Fruit fly (Drosophila melanogaster) whole organism, embryonic: ENCODE measurements around the gene Eig71Ek.

Experiments
- Ada2b ChIP-seq: fragments of 200-800 bp; sonication (Bioruptor generic); IDR thresholded peaks from 2 replicates; pipeline ENCODE4 v1.3.6; 2022; ENCODE audit warnings: missing biosample characterization, missing genetic modification characterization
- Atf6 ChIP-seq: fragments of 200-800 bp; sonication (Bioruptor generic); IDR thresholded peaks from 2 replicates; pipeline ENCODE4 v1.3.6; 2022; ENCODE audit warnings: missing biosample characterization, missing genetic modification characterization
- Awh ChIP-seq: fragments of 200-800 bp; sonication (Bioruptor generic); IDR thresholded peaks from 2 replicates; pipeline ENCODE4, ENCODE4 v1.3.6; 2022; ENCODE audit warnings: missing biosample characterization, missing genetic modification characterization
- CG10274 ChIP-seq: fragments of 200-800 bp; sonication (Bioruptor generic); optimal IDR thresholded peaks from 3 replicates; lab custom pipeline; 2017; ENCODE audit warnings: missing biosample characterization, mild to moderate bottlenecking, missing genetic modification characterization
- CG10431 ChIP-seq: fragments of 200-800 bp; sonication (Bioruptor generic); optimal IDR thresholded peaks from 3 replicates; lab custom pipeline; 2018; ENCODE audit warnings: missing biosample characterization, mild to moderate bottlenecking, missing genetic modification characterization
- CG10543 ChIP-seq: fragments of 200-800 bp; sonication (Bioruptor generic); optimal IDR thresholded peaks from 3 replicates; lab custom pipeline; 2017; ENCODE audit warnings: missing biosample characterization, mild to moderate bottlenecking, missing genetic modification characterization, moderate library complexity
- CG10979 ChIP-seq: fragments of 200-800 bp; sonication (Bioruptor generic); optimal IDR thresholded peaks from 2 replicates; lab custom pipeline; 2018; ENCODE audit warnings: missing biosample characterization, mild to moderate bottlenecking, missing genetic modification characterization, moderate library complexity
- CG12391 ChIP-seq: fragments of 200-800 bp; sonication (Bioruptor generic); optimal IDR thresholded peaks from 3 replicates; lab custom pipeline; 2018; ENCODE audit warnings: missing biosample characterization, mild to moderate bottlenecking, missing genetic modification characterization, moderate library complexity
- CG12769 ChIP-seq: fragments of 200-800 bp; sonication (Bioruptor generic); optimal IDR thresholded peaks from 2 replicates; lab custom pipeline; 2019; ENCODE audit warnings: missing biosample characterization, mild to moderate bottlenecking, missing genetic modification characterization, moderate library complexity
- CG13424 ChIP-seq: fragments of 200-800 bp; sonication (Bioruptor generic); optimal IDR thresholded peaks from 2 replicates; lab custom pipeline; 2019; ENCODE audit warnings: missing biosample characterization, mild to moderate bottlenecking, missing genetic modification characterization, moderate library complexity
- CG14710 ChIP-seq: fragments of 200-800 bp; sonication (Bioruptor generic); optimal IDR thresholded peaks from 3 replicates; lab custom pipeline; 2019; ENCODE audit warnings: missing biosample characterization, mild to moderate bottlenecking, missing genetic modification characterization, moderate library complexity
- CG15601 ChIP-seq: fragments of 200-800 bp; sonication (Bioruptor generic); optimal IDR thresholded peaks from 3 replicates; lab custom pipeline; 2019; ENCODE audit warnings: missing biosample characterization, mild to moderate bottlenecking, missing genetic modification characterization, moderate library complexity
- CG15696 ChIP-seq: fragments of 200-800 bp; sonication (Bioruptor generic); optimal IDR thresholded peaks from 2 replicates; lab custom pipeline; 2019; ENCODE audit warnings: missing biosample characterization, mild to moderate bottlenecking, missing genetic modification characterization, moderate library complexity
- CG17186 ChIP-seq: fragments of 200-800 bp; sonication (Bioruptor generic); optimal IDR thresholded peaks from 3 replicates; lab custom pipeline; 2017; ENCODE audit warnings: missing biosample characterization, missing genetic modification reagents, missing genetic modification characterization
- CG18262 ChIP-seq: fragments of 200-800 bp; optimal IDR thresholded peaks from 3 replicates; lab custom pipeline; 2019; ENCODE audit warnings: missing biosample characterization, mild to moderate bottlenecking, missing genetic modification characterization, moderate library complexity
- CG2202 ChIP-seq: fragments of 200-800 bp; sonication (Bioruptor generic); optimal IDR thresholded peaks from 2 replicates; lab custom pipeline; 2018; ENCODE audit warnings: missing biosample characterization, mild to moderate bottlenecking, missing genetic modification characterization
- CG3065 ChIP-seq: fragments of 200-800 bp; sonication (Bioruptor generic); optimal IDR thresholded peaks from 2 replicates; lab custom pipeline; 2016; ENCODE audit warnings: missing biosample characterization, missing genetic modification characterization
- CG4360 ChIP-seq: fragments of 200-800 bp; sonication (Bioruptor generic); IDR thresholded peaks from 2 replicates; pipeline ENCODE4 v1.3.6; 2022; ENCODE audit warnings: missing biosample characterization, missing genetic modification characterization
- CG4707 ChIP-seq: fragments of 200-800 bp; sonication (Bioruptor generic); optimal IDR thresholded peaks from 2 replicates; lab custom pipeline; 2018; ENCODE audit warnings: missing biosample characterization, mild to moderate bottlenecking, missing genetic modification characterization, moderate library complexity
- CG4854 ChIP-seq: fragments of 200-800 bp; sonication (Bioruptor generic); optimal IDR thresholded peaks from 2 replicates; lab custom pipeline; 2016; ENCODE audit warnings: missing biosample characterization, missing genetic modification characterization, inconsistent platforms
- CG7745 ChIP-seq: fragments of 200-800 bp; sonication (Bioruptor generic); optimal IDR thresholded peaks from 2 replicates; lab custom pipeline; 2018; ENCODE audit warnings: missing biosample characterization, mild to moderate bottlenecking, missing genetic modification characterization, moderate library complexity
- CG9437 ChIP-seq: fragments of 200-800 bp; sonication (Bioruptor generic); optimal IDR thresholded peaks from 2 replicates; lab custom pipeline; 2018; ENCODE audit warnings: missing biosample characterization, mild to moderate bottlenecking, missing genetic modification characterization
- CG9727 ChIP-seq: fragments of 200-800 bp; sonication (Bioruptor generic); optimal IDR thresholded peaks from 3 replicates; lab custom pipeline; 2017; ENCODE audit warnings: missing biosample characterization, mild to moderate bottlenecking, missing genetic modification characterization
- E2f1 ChIP-seq: fragments of 200-800 bp; sonication (Bioruptor generic); IDR thresholded peaks from 2 replicates; pipeline ENCODE4 v1.3.6; 2022; ENCODE audit warnings: missing biosample characterization, missing genetic modification characterization
- Ets65A ChIP-seq: fragments of 200-800 bp; sonication (Bioruptor generic); peaks from one replicate; lab custom pipeline; 2016; ENCODE audit warnings: missing biosample characterization, missing genetic modification characterization
- Neu2 ChIP-seq: fragments of 200-800 bp; sonication (Bioruptor generic); optimal IDR thresholded peaks from 3 replicates; lab custom pipeline; 2016; ENCODE audit warnings: missing biosample characterization, missing genetic modification characterization, borderline replicate concordance
- Pdp1 ChIP-seq, 2 experiments: fragments of 200-800 bp; sonication (Bioruptor generic); optimal IDR thresholded peaks; 3 replicates each; lab custom pipeline; 2016; ENCODE audit warnings: missing biosample characterization in 2 of 2, missing genetic modification characterization in 2 of 2, mild to moderate bottlenecking in 1 of 2, moderate library complexity in 1 of 2
- abd-A ChIP-seq: fragments of 200-800 bp; sonication (Bioruptor generic); optimal IDR thresholded peaks from 3 replicates; lab custom pipeline; 2019; ENCODE audit warnings: missing biosample characterization, mild to moderate bottlenecking, missing genetic modification characterization, moderate library complexity
- ase ChIP-seq: fragments of 200-800 bp; sonication (Bioruptor generic); IDR thresholded peaks from 3 replicates; pipeline ENCODE4 v1.3.6; 2022; ENCODE audit warnings: missing biosample characterization, missing genetic modification characterization
- ato ChIP-seq: fragments of 200-800 bp; sonication (Bioruptor generic); IDR thresholded peaks from 2 replicates; pipeline ENCODE4 v1.3.6; 2022; ENCODE audit warnings: missing biosample characterization, missing genetic modification characterization; ENCODE audit not compliant: partially characterized antibody
- chinmo ChIP-seq: fragments of 200-800 bp; sonication (Bioruptor generic); IDR thresholded peaks from 4 replicates; pipeline ENCODE4 v1.3.6; 2022; ENCODE audit warnings: missing biosample characterization, missing genetic modification characterization; ENCODE audit not compliant: partially characterized antibody
- crol ChIP-seq: fragments of 200-800 bp; sonication (Bioruptor generic); IDR thresholded peaks from 2 replicates; pipeline ENCODE4 v1.3.6; 2022; ENCODE audit warnings: missing biosample characterization, missing genetic modification characterization
- dmrt99B ChIP-seq: fragments of 200-800 bp; sonication (Bioruptor generic); optimal IDR thresholded peaks from 2 replicates; lab custom pipeline; 2018; ENCODE audit warnings: missing biosample characterization, mild to moderate bottlenecking, missing genetic modification characterization, moderate library complexity
- emc ChIP-seq: fragments of 200-800 bp; sonication (Bioruptor generic); optimal IDR thresholded peaks from 2 replicates; lab custom pipeline; 2016; ENCODE audit warnings: missing biosample characterization, missing genetic modification characterization
- grau ChIP-seq: fragments of 200-800 bp; optimal IDR thresholded peaks from 3 replicates; lab custom pipeline; 2019; ENCODE audit warnings: missing biosample characterization, mild to moderate bottlenecking, missing genetic modification characterization, moderate library complexity
- kni ChIP-seq: fragments of 200-800 bp; sonication (Bioruptor generic); optimal IDR thresholded peaks from 3 replicates; lab custom pipeline; 2017; ENCODE audit warnings: mild to moderate bottlenecking, missing biosample characterization, missing genetic modification reagents, missing genetic modification characterization
- lov ChIP-seq, 2 experiments: fragments of 200-800 bp in 1 of 2; fragments of >200 bp in 1 of 2; sonication (Bioruptor generic) in 1 of 2; IDR thresholded peaks in 1 of 2; optimal IDR thresholded peaks in 1 of 2; 2 replicates in 1 of 2; 3 replicates in 1 of 2; pipeline versions ENCODE4 v1.3.6 to Lab custom; 2017 to 2022; ENCODE audit warnings: missing biosample characterization in 1 of 2, missing genetic modification characterization in 1 of 2
- nau ChIP-seq: fragments of 200-800 bp; sonication (Bioruptor generic); optimal IDR thresholded peaks from 3 replicates; lab custom pipeline; 2017; ENCODE audit warnings: missing biosample characterization, mild to moderate bottlenecking, missing genetic modification characterization, missing genetic modification reagents
- nerfin-2 ChIP-seq: fragments of 200-800 bp; sonication (Bioruptor generic); IDR thresholded peaks from 2 replicates; pipeline ENCODE4 v1.3.6; 2022; ENCODE audit warnings: missing biosample characterization, missing genetic modification characterization; ENCODE audit not compliant: partially characterized antibody
- oc ChIP-seq: fragments of 200-800 bp; sonication (Bioruptor generic); optimal IDR thresholded peaks from 2 replicates; lab custom pipeline; 2018; ENCODE audit warnings: missing biosample characterization, mild to moderate bottlenecking, missing genetic modification characterization, moderate library complexity
- org-1 ChIP-seq: fragments of 200-800 bp; sonication (Bioruptor generic); optimal IDR thresholded peaks from 2 replicates; lab custom pipeline; 2017; ENCODE audit warnings: missing biosample characterization, missing genetic modification characterization
- pum ChIP-seq: fragments of 200-800 bp; sonication (Bioruptor generic); optimal IDR thresholded peaks from 2 replicates; lab custom pipeline; 2016; ENCODE audit warnings: missing biosample characterization, missing genetic modification characterization
- row ChIP-seq: fragments of 200-800 bp; sonication (Bioruptor generic); IDR thresholded peaks from 3 replicates; pipeline ENCODE4 v1.3.6; 2022; ENCODE audit warnings: missing biosample characterization, missing genetic modification characterization
- sc ChIP-seq, 3 experiments: fragments of >200 bp in 2 of 3; fragments of 200-800 bp in 1 of 3; sonication (Bioruptor generic) in 1 of 3; optimal IDR thresholded peaks; 2 replicates in 2 of 3; 3 replicates in 1 of 3; lab custom pipeline; 2017; ENCODE audit warnings: mild to moderate bottlenecking in 1 of 3, missing biosample characterization in 1 of 3, missing genetic modification characterization in 1 of 3, missing genetic modification reagents in 1 of 3
- sob ChIP-seq: fragments of 200-800 bp; sonication (Bioruptor generic); IDR thresholded peaks from 2 replicates; pipeline ENCODE4 v1.3.6; 2022; ENCODE audit warnings: missing biosample characterization, missing genetic modification characterization
- vfl ChIP-seq: fragments of 200-800 bp; sonication (Bioruptor generic); optimal IDR thresholded peaks from 2 replicates; lab custom pipeline; 2016; ENCODE audit warnings: missing biosample characterization, missing genetic modification characterization
- vvl ChIP-seq: fragments of 200-800 bp; sonication (Bioruptor generic); IDR thresholded peaks from 2 replicates; pipeline ENCODE4 v1.3.6; 2022; ENCODE audit warnings: missing biosample characterization, missing genetic modification characterization
- zf30C ChIP-seq: fragments of 200-800 bp; sonication (Bioruptor generic); optimal IDR thresholded peaks from 3 replicates; lab custom pipeline; 2018; ENCODE audit warnings: missing biosample characterization, mild to moderate bottlenecking, missing genetic modification characterization

Eig71Ek gene

dm6 chr3L:15700338-15700966 is 39.4 kb downstream of the Eig71Ek start (continued):
- TF ChIP-seq CG4360 (GFP tag; lab: Robert Waterston, UW) (peak; percentile 95), CG9727 (GFP tag; lab: Kevin White, UChicago) (peak; percentile 90), grau (tag; lab: Kevin White, UChicago) (peak; percentile 65), CG18262 (peak; percentile 83), Ada2b (GFP tag; lab: Robert Waterston, UW) (no peak), CG3065 (GFP tag; lab: Kevin White, UChicago) (peak; percentile 20), CG9437 (GFP tag; lab: Kevin White, UChicago) (peak; percentile 27), CG10979 (tag; lab: Kevin White, UChicago) (peak; percentile 77), CG2202 (tag; lab: Kevin White, UChicago) (peak; percentile 53), sob (no peak), zf30C (GFP tag; lab: Kevin White, UChicago) (peak; percentile 97), CG15601 (peak; percentile 66), Ets65A (no peak), row (GFP tag; lab: Robert Waterston, UW) (peak; percentile 62), CG10431 (GFP tag; lab: Kevin White, UChicago) (peak; percentile 47), emc (GFP tag; lab: Kevin White, UChicago) (no peak), kni (GFP tag; lab: Kevin White, UChicago) (no peak), sc (optimal IDR thresholded peaks at IDR 0.05; lab: Kevin White, UChicago) (no peak), sc (GFP tag; optimal IDR thresholded peaks at IDR 0.05; lab: Kevin White, UChicago) (peak; percentile 58), vfl (no peak), CG12391 (tag; lab: Kevin White, UChicago) (peak; percentile 81), Neu2 (peak; percentile 59), CG4854 (GFP tag; lab: Kevin White, UChicago) (no peak), CG10274 (GFP tag; lab: Kevin White, UChicago) (no peak), CG13424 (tag; lab: Kevin White, UChicago) (peak; percentile 42), nerfin-2 (GFP tag; lab: Robert Waterston, UW) (no peak), CG4707 (no peak), ase (GFP tag; lab: Robert Waterston, UW) (no peak), E2f1 (no peak), CG15696 (tag; lab: Kevin White, UChicago) (peak; percentile 93)

DNA sequence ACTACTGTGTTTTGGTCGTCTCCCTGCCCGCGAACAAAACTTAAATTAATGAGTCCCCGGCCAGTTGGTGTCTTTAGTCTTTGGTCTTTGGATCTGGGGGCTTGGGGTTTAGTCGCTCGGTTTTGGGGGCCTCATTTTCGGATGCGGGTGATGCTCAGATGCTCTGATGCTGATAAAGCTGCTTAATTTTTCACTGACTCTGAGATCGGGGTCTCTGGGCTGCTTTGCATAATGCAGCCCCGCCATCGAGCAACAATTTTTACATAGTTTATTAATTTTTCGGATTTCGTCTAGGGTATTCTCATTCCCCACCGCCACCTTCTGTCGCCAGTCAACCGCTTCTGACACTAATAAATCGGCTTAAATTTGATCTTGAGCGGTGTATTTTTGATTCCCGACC is 41.1 kb downstream of the Eig71Ek start:
- TF ChIP-seq CG7745 (tag; lab: Kevin White, UChicago) (peak; percentile 86), ato (no peak), Pdp1 (GFP tag; optimal IDR thresholded peaks at IDR 0.05; lab: Kevin White, UChicago) (no peak), vvl (GFP tag; lab: Robert Waterston, UW) (peak; percentile 66), kni (GFP tag; lab: Kevin White, UChicago) (peak; percentile 18), CG12769 (tag; lab: Kevin White, UChicago) (peak; percentile 1), oc (tag; lab: Kevin White, UChicago) (peak; percentile 94), abd-A (tag; lab: Kevin White, UChicago) (peak; percentile 19), chinmo (GFP tag; lab: Robert Waterston, UW) (0 out of 4 replicates have a peak, but pooled peaks have one; percentile 51), CG17186 (GFP tag; lab: Kevin White, UChicago) (no peak), org-1 (GFP tag; lab: Kevin White, UChicago) (no peak), Atf6 (no peak), pum (GFP tag; lab: Kevin White, UChicago) (no peak), Neu2 (no peak), CG10543 (GFP tag; lab: Kevin White, UChicago) (no peak), nau (GFP tag; lab: Kevin White, UChicago) (no peak), Awh (GFP tag; lab: Robert Waterston, UW) (peak; percentile 60; the same call in 1 of the 2 replicates), CG14710 (tag; lab: Kevin White, UChicago) (no peak), dmrt99B (tag; lab: Kevin White, UChicago) (no peak), lov (optimal IDR thresholded peaks at IDR 0.05; lab: Kevin White, UChicago) (no peak), lov (GFP tag; IDR thresholded peaks at IDR 0.05; lab: Robert Waterston, UW) (no peak), crol (GFP tag; lab: Robert Waterston, UW) (peak; percentile 28; the same call in 1 of the 2 replicates)
- TF ChIP-seq, all 482 proteins: peak for 9
